Fruit fly (Drosophila melanogaster) whole organism, embryonic: Measurements from ENCODE around the gene CG5938.

Source experiments
- Atf6 ChIP-seq: fragments of 200-800 bp; sonication (Bioruptor generic); IDR thresholded peaks from 2 replicates; pipeline ENCODE4 v1.3.6; 2022; ENCODE audit warnings: missing biosample characterization, missing genetic modification characterization
- BtbVII ChIP-seq: fragments of 200-800 bp; sonication (Bioruptor generic); optimal IDR thresholded peaks from 3 replicates; lab custom pipeline; 2017; ENCODE audit warnings: missing biosample characterization, mild to moderate bottlenecking, missing genetic modification characterization
- CG12155 ChIP-seq: fragments of 200-800 bp; sonication (Bioruptor generic); optimal IDR thresholded peaks from 3 replicates; lab custom pipeline; 2016; ENCODE audit warnings: missing biosample characterization, missing genetic modification characterization
- CG12942 ChIP-seq: fragments of 200-800 bp; sonication (Bioruptor generic); optimal IDR thresholded peaks from 3 replicates; lab custom pipeline; 2016; ENCODE audit warnings: missing biosample characterization, missing genetic modification characterization
- CG13624 ChIP-seq: fragments of 200-800 bp; sonication (Bioruptor generic); optimal IDR thresholded peaks from 2 replicates; lab custom pipeline; 2016; ENCODE audit warnings: missing biosample characterization, missing genetic modification characterization
- CG15011 ChIP-seq: fragments of 200-800 bp; sonication (Bioruptor generic); optimal IDR thresholded peaks from 3 replicates; lab custom pipeline; 2018; ENCODE audit warnings: missing biosample characterization, mild to moderate bottlenecking, missing genetic modification characterization
- CG1647 ChIP-seq: fragments of 200-800 bp; sonication (Bioruptor generic); optimal IDR thresholded peaks from 3 replicates; lab custom pipeline; 2016; ENCODE audit warnings: missing biosample characterization, missing genetic modification characterization
- CG17612 ChIP-seq: fragments of 200-800 bp; sonication (Bioruptor generic); IDR thresholded peaks from 2 replicates; pipeline ENCODE4 v1.3.6; 2022; ENCODE audit warnings: missing biosample characterization, missing genetic modification characterization
- CG17829 ChIP-seq: fragments of 200-800 bp; optimal IDR thresholded peaks from 2 replicates; lab custom pipeline; 2019; ENCODE audit warnings: missing biosample characterization, mild to moderate bottlenecking, missing genetic modification characterization, moderate library complexity
- CG2120 ChIP-seq: fragments of 200-800 bp; sonication (Bioruptor generic); optimal IDR thresholded peaks from 3 replicates; lab custom pipeline; 2016; ENCODE audit warnings: missing biosample characterization, missing genetic modification characterization
- CG2129 ChIP-seq: fragments of 200-800 bp; sonication (Bioruptor generic); IDR thresholded peaks from 2 replicates; pipeline ENCODE4 v1.3.6; 2022; ENCODE audit warnings: missing biosample characterization, missing genetic modification characterization; ENCODE audit not compliant: partially characterized antibody
- CG2712 ChIP-seq: fragments of 200-800 bp; optimal IDR thresholded peaks from 3 replicates; lab custom pipeline; 2019; ENCODE audit warnings: missing biosample characterization, mild to moderate bottlenecking, missing genetic modification characterization, moderate library complexity
- CG4282 ChIP-seq: fragments of 200-800 bp; sonication (Bioruptor generic); optimal IDR thresholded peaks from 2 replicates; lab custom pipeline; 2016; ENCODE audit warnings: missing biosample characterization, missing genetic modification characterization
- CG4404 ChIP-seq: fragments of 200-800 bp; sonication (Bioruptor generic); IDR thresholded peaks from 2 replicates; pipeline ENCODE4 v1.3.6; 2022; ENCODE audit warnings: missing biosample characterization, missing genetic modification characterization
- CG4424 ChIP-seq: fragments of 200-800 bp; sonication (Bioruptor generic); optimal IDR thresholded peaks from 3 replicates; lab custom pipeline; 2016; ENCODE audit warnings: missing biosample characterization, missing genetic modification characterization
- CG4730 ChIP-seq: fragments of 200-800 bp; sonication (Bioruptor generic); IDR thresholded peaks from 2 replicates; pipeline ENCODE4 v1.3.6; 2022; ENCODE audit warnings: missing biosample characterization, missing genetic modification characterization
- CG6791 ChIP-seq: fragments of 200-800 bp; sonication (Bioruptor generic); IDR thresholded peaks from 3 replicates; pipeline ENCODE4 v1.3.6; 2022; ENCODE audit warnings: missing biosample characterization, missing genetic modification characterization; ENCODE audit not compliant: partially characterized antibody
- CG6854 ChIP-seq: fragments of 200-800 bp; sonication (Bioruptor generic); optimal IDR thresholded peaks from 3 replicates; lab custom pipeline; 2017; ENCODE audit warnings: missing biosample characterization, mild to moderate bottlenecking, missing genetic modification characterization
- CrebB ChIP-seq: fragments of 200-800 bp; sonication (Bioruptor generic); optimal IDR thresholded peaks from 3 replicates; lab custom pipeline; 2018; ENCODE audit warnings: missing biosample characterization, mild to moderate bottlenecking, missing genetic modification characterization
- Doc3 ChIP-seq: fragments of 200-800 bp; sonication (Bioruptor generic); IDR thresholded peaks from 3 replicates; pipeline ENCODE4 v1.3.6; 2022; ENCODE audit warnings: missing biosample characterization, missing genetic modification characterization; ENCODE audit not compliant: partially characterized antibody
- Fer3 ChIP-seq: fragments of 200-800 bp; sonication (Bioruptor generic); optimal IDR thresholded peaks from 2 replicates; lab custom pipeline; 2018; ENCODE audit warnings: missing biosample characterization, mild to moderate bottlenecking, missing genetic modification characterization, moderate library complexity
- HHEX ChIP-seq: fragments of 200-800 bp; sonication (Bioruptor generic); optimal IDR thresholded peaks from 3 replicates; lab custom pipeline; 2017; ENCODE audit warnings: missing biosample characterization, mild to moderate bottlenecking, missing genetic modification characterization, missing genetic modification reagents
- Hr51 ChIP-seq, 2 experiments: fragments of 200-800 bp; sonication (Bioruptor generic); optimal IDR thresholded peaks; 2 replicates in 1 of 2; 3 replicates in 1 of 2; lab custom pipeline; 2016 to 2018; ENCODE audit warnings: missing biosample characterization in 2 of 2, missing genetic modification characterization in 2 of 2, mild to moderate bottlenecking in 1 of 2, moderate library complexity in 1 of 2
- Hsf ChIP-seq: fragments of 200-800 bp; sonication (Bioruptor generic); optimal IDR thresholded peaks from 3 replicates; lab custom pipeline; 2016; ENCODE audit warnings: missing biosample characterization, missing genetic modification characterization
- Kr ChIP-seq: fragments of 200-800 bp; sonication (Bioruptor generic); optimal IDR thresholded peaks from 2 replicates; lab custom pipeline; 2017; ENCODE audit warnings: missing biosample characterization, mild to moderate bottlenecking, missing genetic modification characterization
- Lim3 ChIP-seq: fragments of 200-800 bp; sonication (Bioruptor generic); IDR thresholded peaks from 2 replicates; pipeline ENCODE4 v1.3.6; 2022; ENCODE audit warnings: missing biosample characterization, missing genetic modification characterization
- Oaz ChIP-seq: fragments of 200-800 bp; sonication (Bioruptor generic); IDR thresholded peaks from 2 replicates; pipeline ENCODE4 v1.3.6; 2022; ENCODE audit warnings: missing biosample characterization, missing genetic modification characterization
- Opbp ChIP-seq: fragments of 200-800 bp; sonication (Bioruptor generic); IDR thresholded peaks from 3 replicates; pipeline ENCODE4 v1.3.6; 2022; ENCODE audit warnings: missing biosample characterization, missing genetic modification characterization; ENCODE audit not compliant: partially characterized antibody
- Scr ChIP-seq: fragments of 200-800 bp; sonication (Bioruptor generic); IDR thresholded peaks from 2 replicates; pipeline ENCODE4 v1.3.6; 2022; ENCODE audit warnings: missing biosample characterization, missing genetic modification characterization; ENCODE audit not compliant: partially characterized antibody
- Side ChIP-seq: fragments of 200-800 bp; sonication (Bioruptor generic); optimal IDR thresholded peaks from 2 replicates; lab custom pipeline; 2016; ENCODE audit warnings: missing biosample characterization, missing genetic modification characterization
- Trl ChIP-seq, 3 experiments: fragments of >200 bp in 2 of 3; fragments of 200-800 bp in 1 of 3; sonication (Bioruptor generic) in 1 of 3; optimal IDR thresholded peaks; 2 replicates in 1 of 3; 3 replicates in 2 of 3; lab custom pipeline; 2016 to 2017; ENCODE audit warnings: missing biosample characterization in 1 of 3, missing genetic modification characterization in 1 of 3
- bcd ChIP-seq: fragments of 200-800 bp; sonication (Bioruptor generic); optimal IDR thresholded peaks from 2 replicates; lab custom pipeline; 2017; ENCODE audit warnings: missing biosample characterization, mild to moderate bottlenecking, missing genetic modification characterization
- eve ChIP-seq, 2 experiments: fragments of >200 bp; optimal IDR thresholded peaks; 2 replicates each; lab custom pipeline; 2017; ENCODE audit warnings: missing biosample characterization in 2 of 2, missing genetic modification characterization in 2 of 2
- fd3F ChIP-seq: fragments of 200-800 bp; sonication (Bioruptor generic); optimal IDR thresholded peaks from 2 replicates; lab custom pipeline; 2018; ENCODE audit warnings: missing biosample characterization, mild to moderate bottlenecking, missing genetic modification characterization, moderate library complexity
- fd96Cb ChIP-seq: fragments of 200-800 bp; sonication (Bioruptor generic); optimal IDR thresholded peaks from 2 replicates; lab custom pipeline; 2018; ENCODE audit warnings: missing biosample characterization, mild to moderate bottlenecking, missing genetic modification characterization, moderate library complexity
- gem ChIP-seq: fragments of 200-800 bp; sonication (Bioruptor generic); optimal IDR thresholded peaks from 2 replicates; lab custom pipeline; 2019; ENCODE audit warnings: missing biosample characterization, mild to moderate bottlenecking, missing genetic modification characterization, moderate library complexity
- gro ChIP-seq: fragments of 200-800 bp; sonication (Bioruptor generic); optimal IDR thresholded peaks from 2 replicates; lab custom pipeline; 2016; ENCODE audit warnings: missing biosample characterization, missing genetic modification characterization
- gsb ChIP-seq: fragments of 200-800 bp; sonication (Bioruptor generic); IDR thresholded peaks from 2 replicates; pipeline ENCODE4 v1.3.6; 2022; ENCODE audit warnings: missing biosample characterization, missing genetic modification characterization
- jigr1 ChIP-seq: fragments of 200-800 bp; sonication (Bioruptor generic); IDR thresholded peaks from 3 replicates; pipeline ENCODE4 v1.3.6; 2022; ENCODE audit warnings: missing biosample characterization, missing genetic modification characterization
- jumu ChIP-seq: fragments of 200-800 bp; sonication (Bioruptor generic); optimal IDR thresholded peaks from 3 replicates; lab custom pipeline; 2016; ENCODE audit warnings: missing biosample characterization, missing genetic modification characterization
- onecut ChIP-seq: fragments of 200-800 bp; sonication (Bioruptor generic); IDR thresholded peaks from 2 replicates; pipeline ENCODE4 v1.3.6; 2022; ENCODE audit warnings: missing biosample characterization, missing genetic modification characterization
- pnt ChIP-seq: fragments of 200-800 bp; sonication (Bioruptor generic); optimal IDR thresholded peaks from 3 replicates; lab custom pipeline; 2016; ENCODE audit warnings: missing biosample characterization, missing genetic modification characterization
- pum ChIP-seq: fragments of 200-800 bp; sonication (Bioruptor generic); optimal IDR thresholded peaks from 2 replicates; lab custom pipeline; 2016; ENCODE audit warnings: missing biosample characterization, missing genetic modification characterization
- ro ChIP-seq: fragments of 200-800 bp; sonication (Bioruptor generic); IDR thresholded peaks from 2 replicates; pipeline ENCODE4 v1.3.6; 2022; ENCODE audit warnings: missing biosample characterization, missing genetic modification characterization
- sd ChIP-seq: fragments of 200-800 bp; sonication (Bioruptor generic); optimal IDR thresholded peaks from 3 replicates; lab custom pipeline; 2018; ENCODE audit warnings: missing biosample characterization, mild to moderate bottlenecking, missing genetic modification characterization, moderate library complexity
- sens-2 ChIP-seq: fragments of 200-800 bp; sonication (Bioruptor generic); IDR thresholded peaks from 2 replicates; pipeline ENCODE4 v1.3.6; 2022; ENCODE audit warnings: missing biosample characterization, missing genetic modification characterization
- ttk ChIP-seq: fragments of 200-800 bp; sonication (Bioruptor generic); IDR thresholded peaks from 2 replicates; pipeline ENCODE4 v2.1.2; 2022; ENCODE audit warnings: missing biosample characterization, missing genetic modification characterization
- tup ChIP-seq: fragments of 200-800 bp; sonication (Bioruptor generic); optimal IDR thresholded peaks from 2 replicates; lab custom pipeline; 2016; ENCODE audit warnings: missing biosample characterization, mild to moderate bottlenecking, missing genetic modification characterization, moderate library complexity
- unpg ChIP-seq: fragments of 200-800 bp; sonication (Bioruptor generic); optimal IDR thresholded peaks from 3 replicates; lab custom pipeline; 2018; ENCODE audit warnings: missing biosample characterization, mild to moderate bottlenecking, missing genetic modification characterization, moderate library complexity
- wek ChIP-seq: fragments of 200-800 bp; sonication (Bioruptor generic); optimal IDR thresholded peaks from 3 replicates; lab custom pipeline; 2018; ENCODE audit warnings: missing biosample characterization, mild to moderate bottlenecking, missing genetic modification characterization, moderate library complexity

The CG5938 gene

DNA sequence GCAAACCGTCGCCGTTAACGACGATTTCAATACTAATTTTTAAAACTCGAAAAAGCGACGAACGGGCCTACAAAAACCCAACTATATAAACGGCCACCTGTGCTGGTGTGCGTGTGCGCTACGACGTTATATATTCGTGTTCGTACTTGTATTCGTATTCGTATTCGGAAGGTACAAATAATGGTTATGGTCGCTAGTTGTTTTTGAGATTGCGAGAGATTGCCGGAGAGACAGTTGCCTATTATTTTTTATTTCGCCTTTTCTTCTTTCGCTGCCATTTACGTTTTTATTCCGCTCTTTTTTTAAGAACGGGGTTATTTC lies 7.2 kb downstream of the CG5938 start (continued):
- TF ChIP-seq CG6791 (peak; percentile 47; the same call in 1 of the 3 replicates), CG13624 (GFP tag; lab: Kevin White, UChicago) (no peak), gro (no peak), tup (GFP tag; lab: Kevin White, UChicago) (no peak), Atf6 (GFP tag; lab: Robert Waterston, UW) (no peak), sens-2 (no peak), Scr (GFP tag; lab: Robert Waterston, UW) (no peak), unpg (GFP tag; lab: Kevin White, UChicago) (no peak), ttk (GFP tag; lab: Robert Waterston, UW) (no peak), fd3F (GFP tag; lab: Kevin White, UChicago) (no peak), sd (no peak), Trl (optimal IDR thresholded peaks at IDR 0.05; lab: Kevin White, UChicago) (peak in 1 of 2 experiments; percentile 58), Trl (GFP tag; optimal IDR thresholded peaks at IDR 0.05; lab: Kevin White, UChicago) (no peak), Doc3 (GFP tag; lab: Robert Waterston, UW) (no peak)

dm6 chr3R:27282286-27282685 lies 7.7 kb downstream of the CG5938 start, which contains the start of gene mrt:
TSS of gene mrt (minus strand) at chr3R:27282661.
- TF ChIP-seq CrebB (tag; lab: Kevin White, UChicago): peak; percentile 42
- peak; percentile 54 for TF ChIP-seq pum (GFP tag; lab: Kevin White, UChicago)
- peak; percentile 85 for TF ChIP-seq CG2120 (GFP tag; lab: Kevin White, UChicago)
- peak; percentile 69 for TF ChIP-seq HHEX (GFP tag; lab: Kevin White, UChicago)
- peak; percentile 14 to 67 for TF ChIP-seq Hr51 (GFP tag; optimal IDR thresholded peaks at IDR 0.05; lab: Kevin White, UChicago)
- no peak for TF ChIP-seq CG2129 (GFP tag; lab: Robert Waterston, UW)
- no peak for TF ChIP-seq pnt (GFP tag; lab: Kevin White, UChicago)
- no peak for TF ChIP-seq gsb
- TF ChIP-seq jigr1: no peak
- TF ChIP-seq CG4282 (GFP tag; lab: Kevin White, UChicago): peak; percentile 24
- no peak for TF ChIP-seq Opbp (GFP tag; lab: Robert Waterston, UW)
- TF ChIP-seq fd96Cb (tag; lab: Kevin White, UChicago): peak; percentile 38
- no peak for TF ChIP-seq CG6854
- no peak for TF ChIP-seq wek (GFP tag; lab: Kevin White, UChicago)
- TF ChIP-seq CG4424 (GFP tag; lab: Kevin White, UChicago): peak; percentile 57
- no peak for TF ChIP-seq ro (GFP tag; lab: Robert Waterston, UW)
- no peak for TF ChIP-seq CG17612 (GFP tag; lab: Robert Waterston, UW)
- no peak for TF ChIP-seq Lim3
- TF ChIP-seq CG17829: peak; percentile 32
- TF ChIP-seq CG15011 (GFP tag; lab: Kevin White, UChicago): peak; percentile 49
- peak; percentile 49 for TF ChIP-seq Side
- TF ChIP-seq CG4404 (GFP tag; lab: Robert Waterston, UW): no peak
- peak; percentile 53 for TF ChIP-seq CG2712
- TF ChIP-seq BtbVII (GFP tag; lab: Kevin White, UChicago): no peak
- TF ChIP-seq gem: peak; percentile 66
- peak; percentile 45 for TF ChIP-seq CG12155
- peak; percentile 18 for TF ChIP-seq jumu (GFP tag; lab: Kevin White, UChicago)
- peak; percentile 63 for TF ChIP-seq bcd (GFP tag; lab: Kevin White, UChicago)
- no peak; the same call in 1 of the 2 replicates for TF ChIP-seq onecut (GFP tag; lab: Robert Waterston, UW)
- TF ChIP-seq CG12942 (GFP tag; lab: Kevin White, UChicago): peak; percentile 21
- no peak for TF ChIP-seq CG1647 (GFP tag; lab: Kevin White, UChicago)
- no peak for TF ChIP-seq sd
- peak; percentile 67 for TF ChIP-seq Fer3 (tag; lab: Kevin White, UChicago)
- no peak for TF ChIP-seq eve (GFP tag; optimal IDR thresholded peaks at IDR 0.05; lab: Kevin White, UChicago)
- TF ChIP-seq CG4730 (GFP tag; lab: Robert Waterston, UW): peak; percentile 52
- TF ChIP-seq Kr (GFP tag; lab: Kevin White, UChicago): no peak
- no peak for TF ChIP-seq Oaz (GFP tag; lab: Robert Waterston, UW)
- peak; percentile 19 for TF ChIP-seq Hsf (GFP tag; lab: Kevin White, UChicago)
